Worm (Caenorhabditis elegans) whole organism, L2 larva: ENCODE results near the gene ccr-4.
A peak's percentile ranks its signal among the peaks of the same experiment; 100 is the strongest.

Experiments used
- R02D3.7 ChIP-seq: fragments of 150-350 bp; optimal IDR thresholded peaks from 2 replicates; lab custom pipeline; 2014; ENCODE audit warnings: missing biosample characterization, missing genetic modification characterization
- Y55F3AM.14 ChIP-seq: fragments of 200-800 bp; sonication (Bioruptor generic); optimal IDR thresholded peaks from 2 replicates; lab custom pipeline; 2018; ENCODE audit warnings: mild to moderate bottlenecking, missing genetic modification characterization, missing compliant biosample characterization
- alr-1 ChIP-seq: fragments of 150-350 bp; optimal IDR thresholded peaks from 2 replicates; lab custom pipeline; 2014; ENCODE audit warnings: missing biosample characterization, missing genetic modification characterization
- nhr-11 ChIP-seq: fragments of 150-350 bp; optimal IDR thresholded peaks from 2 replicates; lab custom pipeline; 2014; ENCODE audit warnings: missing biosample characterization, missing genetic modification characterization
- nhr-129 ChIP-seq: fragments of 150-350 bp; optimal IDR thresholded peaks from 2 replicates; lab custom pipeline; 2014; ENCODE audit warnings: missing biosample characterization, missing genetic modification characterization
- nhr-23 ChIP-seq: fragments of 150-350 bp; optimal IDR thresholded peaks from 2 replicates; lab custom pipeline; 2014; ENCODE audit warnings: missing biosample characterization, missing genetic modification reagents, missing genetic modification characterization
- nhr-77 ChIP-seq: fragments of 150-350 bp; optimal IDR thresholded peaks from 2 replicates; lab custom pipeline; 2014; ENCODE audit warnings: missing biosample characterization, missing genetic modification characterization
- unc-62 ChIP-seq: fragments of 150-350 bp; optimal IDR thresholded peaks from 2 replicates; lab custom pipeline; 2014; ENCODE audit warnings: missing biosample characterization, missing genetic modification reagents, missing genetic modification characterization
- ztf-11 ChIP-seq: sonication (generic microtip); optimal IDR thresholded peaks from 2 replicates; lab custom pipeline; 2017; ENCODE audit warnings: missing biosample characterization, missing genetic modification characterization

DNA sequence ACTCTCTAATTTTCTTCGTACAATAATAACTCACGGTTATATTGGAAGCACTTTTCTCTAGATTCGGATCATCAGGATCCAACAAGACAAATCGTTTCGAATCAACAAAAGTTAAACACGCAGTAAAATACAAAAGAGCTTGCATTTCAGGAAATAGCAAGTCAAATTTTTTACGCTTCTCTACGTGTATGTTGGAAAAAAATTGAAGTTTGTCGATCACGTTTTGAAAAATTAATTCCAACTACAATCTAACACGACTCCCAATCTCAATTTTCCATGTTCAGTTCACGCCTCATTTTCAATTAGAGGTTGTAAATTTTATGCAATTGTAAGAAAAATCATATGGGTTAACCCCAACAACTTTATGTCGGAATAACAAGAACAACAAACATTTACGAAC is 28.6 kb downstream of the ccr-4 start, which contains the start of gene spe-45:
- TF ChIP-seq Y55F3AM.14: no peak
- peak; percentile 0 for TF ChIP-seq nhr-129 (tag; lab: Kevin White, UChicago)
- no peak for TF ChIP-seq alr-1
- no peak for TF ChIP-seq nhr-23 (tag; lab: Kevin White, UChicago)
- TF ChIP-seq unc-62 (GFP tag; lab: Kevin White, UChicago): no peak
- TF ChIP-seq nhr-11: no peak
- no peak for TF ChIP-seq nhr-77
- no peak for TF ChIP-seq ztf-11
- no peak for TF ChIP-seq R02D3.7 (tag; lab: Kevin White, UChicago)
